Worm (Caenorhabditis elegans): ENCODE data around the gene B0281.1.

ce11 chrII:2284703-2285102 is 28.2 kb upstream of the B0281.1 start:
- TF ChIP-seq ztf-11 (tag; optimal IDR thresholded peaks at IDR 0.05) (no peak), nhr-76 (tag; optimal IDR thresholded peaks at IDR 0.05) (no peak), vab-7 (GFP tag; IDR thresholded peaks at IDR 0.05) (no peak), ceh-82 (tag; optimal IDR thresholded peaks at IDR 0.05) (no peak), dve-1 (tag; optimal IDR thresholded peaks at IDR 0.05; ENCODE audit: insufficient read depth) (no peak), skn-1 (tag; optimal IDR thresholded peaks at IDR 0.05) (no peak), mdl-1 (tag; optimal IDR thresholded peaks at IDR 0.05) (no peak), nhr-11 (tag; optimal IDR thresholded peaks at IDR 0.05) (no peak), lsy-2 (tag; optimal IDR thresholded peaks at IDR 0.05) (no peak), F37D6.2 (tag; optimal IDR thresholded peaks at IDR 0.05) (no peak), nhr-28 (tag; optimal IDR thresholded peaks at IDR 0.05) (no peak)

Data from whole organism, L4 larva.